Worm (Caenorhabditis elegans) whole organism, early embryonic: ENCODE data around the gene C45G9.11.

ENCODE experiments used
- B0310.2 ChIP-seq: sonication (generic microtip); optimal IDR thresholded peaks from 2 replicates; lab custom pipeline; 2016; ENCODE audit warnings: mild to moderate bottlenecking, missing genetic modification characterization, missing compliant biosample characterization
- ama-1 ChIP-seq: fragments of 150-350 bp; optimal IDR thresholded peaks from 2 replicates; lab custom pipeline; 2014
- ets-7 ChIP-seq: sonication (generic microtip); optimal IDR thresholded peaks from 2 replicates; lab custom pipeline; 2016; ENCODE audit warnings: missing genotype, missing genetic modification characterization, missing compliant biosample characterization
- flt-1 ChIP-seq: fragments of 200-800 bp; sonication (Bioruptor generic); IDR thresholded peaks from 2 replicates; pipeline ENCODE4 v1.3.6; 2022; ENCODE audit warnings: missing genetic modification characterization, missing compliant biosample characterization
- tra-4 ChIP-seq: sonication (generic microtip); optimal IDR thresholded peaks from 2 replicates; lab custom pipeline; 2017; ENCODE audit warnings: missing genetic modification characterization, missing compliant biosample characterization

ce11 chrIII:5018116-5018689 lies 50.3 kb downstream of the C45G9.11 start, which contains the start of gene wip-1:
- TF ChIP-seq ama-1 (lab: Kevin White, UChicago) (no peak), tra-4 (tag; lab: Kevin White, UChicago) (peak; percentile 65), flt-1 (GFP tag; lab: Robert Waterston, UW) (peak; percentile 75), ets-7 (tag; lab: Kevin White, UChicago) (peak; percentile 44), B0310.2 (tag; lab: Kevin White, UChicago) (no peak)
